Fruit fly (Drosophila melanogaster) whole organism, embryonic: ENCODE results near the gene Rfx.

Experiments
- Antp ChIP-seq: fragments of 200-800 bp; sonication (Bioruptor generic); optimal IDR thresholded peaks from 3 replicates; lab custom pipeline; 2016; ENCODE audit warnings: missing biosample characterization, missing genetic modification characterization
- Atf6 ChIP-seq: fragments of 200-800 bp; sonication (Bioruptor generic); IDR thresholded peaks from 2 replicates; pipeline ENCODE4 v1.3.6; 2022; ENCODE audit warnings: missing biosample characterization, missing genetic modification characterization
- B-H1 ChIP-seq: fragments of 200-800 bp; sonication (Bioruptor generic); IDR thresholded peaks from 3 replicates; pipeline ENCODE4 v1.3.6; 2022; ENCODE audit warnings: missing biosample characterization, missing genetic modification characterization
- B-H2 ChIP-seq: fragments of 200-800 bp; sonication (Bioruptor generic); optimal IDR thresholded peaks from 2 replicates; lab custom pipeline; 2018; ENCODE audit warnings: missing biosample characterization, mild to moderate bottlenecking, missing genetic modification characterization
- CG10654 ChIP-seq: fragments of 200-800 bp; sonication (Bioruptor generic); optimal IDR thresholded peaks from 2 replicates; lab custom pipeline; 2016; ENCODE audit warnings: missing biosample characterization, missing genetic modification characterization
- CG12071 ChIP-seq: fragments of 200-800 bp; sonication (Bioruptor generic); optimal IDR thresholded peaks from 3 replicates; lab custom pipeline; 2018; ENCODE audit warnings: missing biosample characterization, mild to moderate bottlenecking, missing genetic modification characterization
- CG12391 ChIP-seq: fragments of 200-800 bp; sonication (Bioruptor generic); optimal IDR thresholded peaks from 3 replicates; lab custom pipeline; 2018; ENCODE audit warnings: missing biosample characterization, mild to moderate bottlenecking, missing genetic modification characterization, moderate library complexity
- CG15011 ChIP-seq: fragments of 200-800 bp; sonication (Bioruptor generic); optimal IDR thresholded peaks from 3 replicates; lab custom pipeline; 2018; ENCODE audit warnings: missing biosample characterization, mild to moderate bottlenecking, missing genetic modification characterization
- CG16815 ChIP-seq: fragments of 200-800 bp; sonication (Bioruptor generic); optimal IDR thresholded peaks from 3 replicates; lab custom pipeline; 2017; ENCODE audit warnings: missing biosample characterization, mild to moderate bottlenecking, missing genetic modification characterization
- CG16863 ChIP-seq: fragments of 200-800 bp; sonication (Bioruptor generic); optimal IDR thresholded peaks from 3 replicates; lab custom pipeline; 2016; ENCODE audit warnings: missing biosample characterization, missing genetic modification characterization
- CG18262 ChIP-seq: fragments of 200-800 bp; optimal IDR thresholded peaks from 3 replicates; lab custom pipeline; 2019; ENCODE audit warnings: missing biosample characterization, mild to moderate bottlenecking, missing genetic modification characterization, moderate library complexity
- CG2199 ChIP-seq: fragments of 200-800 bp; sonication (Bioruptor generic); IDR thresholded peaks from 3 replicates; pipeline ENCODE4 v1.3.6; 2022; ENCODE audit warnings: missing biosample characterization, missing genetic modification characterization
- CG31388 ChIP-seq: fragments of 200-800 bp; sonication (Bioruptor generic); optimal IDR thresholded peaks from 2 replicates; lab custom pipeline; 2016; ENCODE audit warnings: missing biosample characterization, missing genetic modification characterization
- CG33213 ChIP-seq: fragments of 200-800 bp; sonication (Bioruptor generic); optimal IDR thresholded peaks from 3 replicates; lab custom pipeline; 2016; ENCODE audit warnings: missing biosample characterization, missing genetic modification characterization
- CG34224 ChIP-seq: fragments of 200-800 bp; sonication (Bioruptor generic); IDR thresholded peaks from 3 replicates; pipeline ENCODE4 v1.3.6; 2022; ENCODE audit warnings: missing biosample characterization, missing genetic modification characterization; ENCODE audit not compliant: partially characterized antibody
- CG34376 ChIP-seq: fragments of 200-800 bp; sonication (Bioruptor generic); optimal IDR thresholded peaks from 2 replicates; lab custom pipeline; 2018; ENCODE audit warnings: missing biosample characterization, mild to moderate bottlenecking, missing genetic modification characterization
- CG4328 ChIP-seq: fragments of 200-800 bp; sonication (Bioruptor generic); optimal IDR thresholded peaks from 3 replicates; lab custom pipeline; 2017; ENCODE audit warnings: missing biosample characterization, missing genetic modification reagents, missing genetic modification characterization
- CG43689 ChIP-seq: fragments of 200-800 bp; sonication (Bioruptor generic); IDR thresholded peaks from 2 replicates; pipeline ENCODE4 v1.3.6; 2022; ENCODE audit warnings: missing biosample characterization, missing genetic modification characterization
- CG5953 ChIP-seq: fragments of 200-800 bp; sonication (Bioruptor generic); IDR thresholded peaks from 2 replicates; pipeline ENCODE4 v1.3.6; 2022; ENCODE audit warnings: missing biosample characterization, missing genetic modification characterization
- CG6689 ChIP-seq: fragments of 200-800 bp; sonication (Bioruptor generic); IDR thresholded peaks from 2 replicates; pipeline ENCODE4 v1.3.6; 2022; ENCODE audit warnings: missing biosample characterization, missing genetic modification characterization
- CG7372 ChIP-seq: fragments of 200-800 bp; sonication (Bioruptor generic); IDR thresholded peaks from 2 replicates; pipeline ENCODE4 v1.3.6; 2022; ENCODE audit warnings: missing biosample characterization, missing genetic modification characterization
- CG7963 ChIP-seq: fragments of 200-800 bp; sonication (Bioruptor generic); IDR thresholded peaks from 3 replicates; pipeline ENCODE4 v1.3.6; 2022; ENCODE audit warnings: missing biosample characterization, missing genetic modification characterization; ENCODE audit not compliant: partially characterized antibody
- Mad ChIP-seq: fragments of 200-800 bp; sonication (Bioruptor generic); optimal IDR thresholded peaks from 2 replicates; lab custom pipeline; 2016; ENCODE audit warnings: missing biosample characterization, missing genetic modification characterization
- Mrtf ChIP-seq: fragments of 200-800 bp; sonication (Bioruptor generic); IDR thresholded peaks from 3 replicates; pipeline ENCODE4 v1.3.6; 2022; ENCODE audit warnings: missing biosample characterization, missing genetic modification characterization
- Ravus ChIP-seq: fragments of 200-800 bp; sonication (Bioruptor generic); IDR thresholded peaks from 2 replicates; pipeline ENCODE4 v1.3.6; 2022; ENCODE audit warnings: missing biosample characterization, missing genetic modification characterization
- Rfx ChIP-seq: fragments of 200-800 bp; sonication (Bioruptor generic); IDR thresholded peaks from 2 replicates; pipeline ENCODE4 v1.3.6; 2022; ENCODE audit warnings: missing biosample characterization, missing genetic modification characterization
- Rx ChIP-seq: fragments of 200-800 bp; sonication (Bioruptor generic); IDR thresholded peaks from 2 replicates; pipeline ENCODE4 v1.3.6; 2022; ENCODE audit warnings: missing biosample characterization, missing genetic modification characterization
- ash1 ChIP-seq: fragments of 200-800 bp; sonication (Bioruptor generic); optimal IDR thresholded peaks from 2 replicates; lab custom pipeline; 2018; ENCODE audit warnings: missing biosample characterization, mild to moderate bottlenecking, missing genetic modification characterization
- bab2 ChIP-seq: fragments of 200-800 bp; sonication (Bioruptor generic); optimal IDR thresholded peaks from 2 replicates; lab custom pipeline; 2016; ENCODE audit warnings: missing biosample characterization, missing genetic modification characterization
- bsh ChIP-seq, 2 experiments: fragments of 200-800 bp; sonication (Bioruptor generic); optimal IDR thresholded peaks; 2 replicates each; lab custom pipeline; 2017 to 2018; ENCODE audit warnings: mild to moderate bottlenecking in 2 of 2, missing biosample characterization in 2 of 2, missing genetic modification characterization in 2 of 2, moderate library complexity in 1 of 2
- chif ChIP-seq, 2 experiments: fragments of 200-800 bp; sonication (Bioruptor generic); optimal IDR thresholded peaks; 3 replicates each; lab custom pipeline; 2016; ENCODE audit warnings: missing biosample characterization in 2 of 2, missing genetic modification characterization in 2 of 2
- cwo ChIP-seq: fragments of 200-800 bp; sonication (Bioruptor generic); optimal IDR thresholded peaks from 3 replicates; lab custom pipeline; 2017; ENCODE audit warnings: missing biosample characterization, missing genetic modification characterization, mild to moderate bottlenecking, moderate library complexity, missing genetic modification reagents
- dpn ChIP-seq, 2 experiments: fragments of 200-800 bp; sonication (Bioruptor generic); optimal IDR thresholded peaks; 3 replicates each; lab custom pipeline; 2016; ENCODE audit warnings: missing biosample characterization in 2 of 2, missing genetic modification characterization in 2 of 2
- en ChIP-seq: fragments of 200-800 bp; sonication (Bioruptor generic); optimal IDR thresholded peaks from 2 replicates; lab custom pipeline; 2016; ENCODE audit warnings: missing biosample characterization, missing genetic modification characterization
- esg ChIP-seq: fragments of 200-800 bp; sonication (Bioruptor generic); conservative IDR thresholded peaks from 2 replicates; pipeline ENCODE4 v1.3.6; 2022; ENCODE audit warnings: missing biosample characterization, missing genetic modification characterization
- fd64A ChIP-seq: fragments of 200-800 bp; sonication (Bioruptor generic); optimal IDR thresholded peaks from 3 replicates; lab custom pipeline; 2018; ENCODE audit warnings: missing biosample characterization, mild to moderate bottlenecking, missing genetic modification characterization
- gcm2 ChIP-seq: fragments of 200-800 bp; sonication (Bioruptor generic); optimal IDR thresholded peaks from 2 replicates; lab custom pipeline; 2016; ENCODE audit warnings: missing biosample characterization, missing genetic modification characterization
- gsb-n ChIP-seq: fragments of 200-800 bp; sonication (Bioruptor generic); optimal IDR thresholded peaks from 3 replicates; lab custom pipeline; 2018; ENCODE audit warnings: missing biosample characterization, mild to moderate bottlenecking, missing genetic modification characterization
- kay ChIP-seq: fragments of 200-800 bp; sonication (Bioruptor generic); optimal IDR thresholded peaks from 2 replicates; lab custom pipeline; 2016; ENCODE audit warnings: missing biosample characterization, missing genetic modification characterization
- kni ChIP-seq: fragments of 200-800 bp; sonication (Bioruptor generic); optimal IDR thresholded peaks from 3 replicates; lab custom pipeline; 2017; ENCODE audit warnings: mild to moderate bottlenecking, missing biosample characterization, missing genetic modification reagents, missing genetic modification characterization
- lov ChIP-seq, 2 experiments: fragments of 200-800 bp in 1 of 2; fragments of >200 bp in 1 of 2; sonication (Bioruptor generic) in 1 of 2; IDR thresholded peaks in 1 of 2; optimal IDR thresholded peaks in 1 of 2; 2 replicates in 1 of 2; 3 replicates in 1 of 2; pipeline versions ENCODE4 v1.3.6 to Lab custom; 2017 to 2022; ENCODE audit warnings: missing biosample characterization in 1 of 2, missing genetic modification characterization in 1 of 2
- prd ChIP-seq, 3 experiments: fragments of >200 bp in 2 of 3; fragments of 200-800 bp in 1 of 3; sonication (Bioruptor generic) in 1 of 3; optimal IDR thresholded peaks in 2 of 3; IDR thresholded peaks in 1 of 3; 2 replicates in 2 of 3; 3 replicates in 1 of 3; pipeline versions ENCODE4 v1.3.6 to Lab custom; 2017 to 2022; ENCODE audit warnings: missing biosample characterization in 1 of 3, missing genetic modification characterization in 1 of 3
- so ChIP-seq: fragments of 200-800 bp; sonication (Bioruptor generic); IDR thresholded peaks from 3 replicates; pipeline ENCODE4 v1.3.6; 2022; ENCODE audit warnings: missing biosample characterization, missing genetic modification characterization
- stc ChIP-seq: fragments of 200-800 bp; sonication (Bioruptor generic); IDR thresholded peaks from 2 replicates; pipeline ENCODE4 v1.3.6; 2022; ENCODE audit warnings: missing biosample characterization, missing genetic modification characterization
- sug ChIP-seq: fragments of 200-800 bp; optimal IDR thresholded peaks from 2 replicates; lab custom pipeline; 2019; ENCODE audit warnings: missing biosample characterization, mild to moderate bottlenecking, missing genetic modification characterization, moderate library complexity
- tap ChIP-seq: fragments of 200-800 bp; optimal IDR thresholded peaks from 3 replicates; lab custom pipeline; 2019; ENCODE audit warnings: missing biosample characterization, mild to moderate bottlenecking, missing genetic modification characterization, moderate library complexity
- tll ChIP-seq, 2 experiments: fragments of 200-800 bp in 1 of 2; fragments of >200 bp in 1 of 2; sonication (Bioruptor generic) in 1 of 2; optimal IDR thresholded peaks; 2 replicates each; lab custom pipeline; 2017 to 2019; ENCODE audit warnings: missing biosample characterization in 2 of 2, missing genetic modification characterization in 2 of 2, mild to moderate bottlenecking in 1 of 2, moderate library complexity in 1 of 2
- unpg ChIP-seq: fragments of 200-800 bp; sonication (Bioruptor generic); optimal IDR thresholded peaks from 3 replicates; lab custom pipeline; 2018; ENCODE audit warnings: missing biosample characterization, mild to moderate bottlenecking, missing genetic modification characterization, moderate library complexity
- vfl ChIP-seq: fragments of 200-800 bp; sonication (Bioruptor generic); optimal IDR thresholded peaks from 2 replicates; lab custom pipeline; 2016; ENCODE audit warnings: missing biosample characterization, missing genetic modification characterization

Gene Rfx

dm6 chr3R:10332823-10333263 lies 45.0 kb downstream of the Rfx start, which contains the start of gene sle (continued):
- TF ChIP-seq prd (optimal IDR thresholded peaks at IDR 0.05; lab: Kevin White, UChicago) (no peak), prd (GFP tag; IDR thresholded peaks at IDR 0.05; lab: Robert Waterston, UW) (peak; percentile 54; the same call in 2 of the 3 replicates), CG4328 (no peak), vfl (GFP tag; lab: Kevin White, UChicago) (peak; percentile 32), CG34376 (GFP tag; lab: Kevin White, UChicago) (peak; percentile 69), Antp (GFP tag; lab: Kevin White, UChicago) (peak; percentile 62), kay (GFP tag; lab: Kevin White, UChicago) (no peak), Ravus (GFP tag; lab: Robert Waterston, UW) (no peak), CG7963 (GFP tag; lab: Robert Waterston, UW) (no peak; the same call in 2 of the 3 replicates), B-H1 (GFP tag; lab: Robert Waterston, UW) (no peak), en (GFP tag; lab: Kevin White, UChicago) (no peak), CG31388 (no peak), tap (tag; lab: Kevin White, UChicago) (no peak), cwo (GFP tag; lab: Kevin White, UChicago) (no peak), CG2199 (GFP tag; lab: Robert Waterston, UW) (no peak), CG33213 (GFP tag; lab: Kevin White, UChicago) (peak; percentile 42), bab2 (peak; percentile 21), B-H2 (GFP tag; lab: Kevin White, UChicago) (peak; percentile 69), Atf6 (GFP tag; lab: Robert Waterston, UW) (peak; percentile 58; the same call in 1 of the 2 replicates), ash1 (GFP tag; lab: Kevin White, UChicago) (no peak), tll (GFP tag; optimal IDR thresholded peaks at IDR 0.05; lab: Kevin White, UChicago) (no peak), stc (GFP tag; lab: Robert Waterston, UW) (no peak), Rfx (GFP tag; lab: Robert Waterston, UW) (peak; percentile 84; the same call in 1 of the 2 replicates), CG6689 (GFP tag; lab: Robert Waterston, UW) (no peak), Rx (GFP tag; lab: Robert Waterston, UW) (no peak), esg (GFP tag; lab: Robert Waterston, UW) (no peak), unpg (GFP tag; lab: Kevin White, UChicago) (no peak), bsh (GFP tag; optimal IDR thresholded peaks at IDR 0.05; lab: Kevin White, UChicago) (no peak), CG15011 (GFP tag; lab: Kevin White, UChicago) (no peak), CG16815 (GFP tag; lab: Kevin White, UChicago) (no peak), gcm2 (peak; percentile 19), fd64A (no peak), dpn (GFP tag; optimal IDR thresholded peaks at IDR 0.05; lab: Kevin White, UChicago) (peak; percentile 59 to 73), kni (GFP tag; lab: Kevin White, UChicago) (no peak), CG18262 (tag; lab: Kevin White, UChicago) (no peak), gsb-n (tag; lab: Kevin White, UChicago) (no peak), sug (tag; lab: Kevin White, UChicago) (peak; percentile 62), lov (optimal IDR thresholded peaks at IDR 0.05; lab: Kevin White, UChicago) (no peak), lov (GFP tag; IDR thresholded peaks at IDR 0.05; lab: Robert Waterston, UW) (no peak), CG10654 (GFP tag; lab: Kevin White, UChicago) (peak; percentile 49), CG34224 (GFP tag; lab: Robert Waterston, UW) (peak; percentile 42; the same call in 1 of the 3 replicates), chif (GFP tag; optimal IDR thresholded peaks at IDR 0.05; lab: Kevin White, UChicago) (peak; percentile 48 to 57), CG7372 (GFP tag; lab: Robert Waterston, UW) (no peak), CG43689 (GFP tag; lab: Robert Waterston, UW) (no peak), CG16863 (GFP tag; lab: Kevin White, UChicago) (peak; percentile 61), CG12071 (no peak), so (GFP tag; lab: Robert Waterston, UW) (no peak), Mad (GFP tag; lab: Kevin White, UChicago) (peak; percentile 67), CG5953 (GFP tag; lab: Robert Waterston, UW) (no peak), Mrtf (GFP tag; lab: Robert Waterston, UW) (no peak), CG12391 (no peak)
